Fruit fly (Drosophila melanogaster) S2 (cell line): ENCODE data around the gene GluRIIA.

Experiments
- CG8478 ChIP-seq: fragments of >200 bp; optimal IDR thresholded peaks from 2 replicates; lab custom pipeline; 2018
- CTCF ChIP-seq, 2 experiments: fragments of >200 bp; optimal IDR thresholded peaks; 2 replicates each; lab custom pipeline; 2018

dm6 chr2L:5517393-5517792 lies 37.5 kb upstream of the GluRIIA start, which contains the start of gene CG14020:
- TF ChIP-seq CTCF (optimal IDR thresholded peaks at IDR 0.05; lab: Kevin White, UChicago) (no peak), CG8478 (lab: Kevin White, UChicago) (no peak)
